Fruit fly (Drosophila melanogaster) Kc167 (cell line): ENCODE measurements around the gene AstA.

Experiments
- Myc ChIP-seq: fragments of >200 bp; optimal IDR thresholded peaks from 2 replicates; lab custom pipeline; 2017; ENCODE audit warnings: missing external identifiers
- Sin3A ChIP-seq: fragments of >200 bp; optimal IDR thresholded peaks from 2 replicates; lab custom pipeline; 2018; ENCODE audit warnings: missing external identifiers

DNA sequence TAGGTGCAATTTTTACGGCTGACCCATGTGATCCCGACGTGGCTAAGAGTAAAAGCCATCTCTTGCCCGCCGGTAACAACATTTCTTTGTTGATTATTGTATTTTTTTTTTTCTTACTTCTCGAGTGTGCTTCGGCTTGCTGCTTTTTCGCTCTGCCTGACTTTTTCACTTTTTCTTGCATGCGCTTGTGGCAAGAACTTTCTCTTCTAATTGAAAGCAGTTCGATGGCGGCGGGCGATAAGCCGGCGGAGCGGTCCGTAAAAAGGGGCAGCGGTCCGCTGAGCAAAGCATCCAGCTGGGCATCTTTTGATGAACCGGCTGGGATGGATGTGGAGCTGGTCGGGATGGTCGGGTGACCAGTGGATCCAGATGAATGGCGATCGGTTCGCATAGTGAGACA is 8.1 kb upstream of the AstA start:
- TF ChIP-seq Myc (lab: Kevin White, UChicago): no peak
- no peak for TF ChIP-seq Sin3A (lab: Kevin White, UChicago)
